Fruit fly (Drosophila melanogaster) whole organism, embryonic: ENCODE results near the gene AGO2.

Source experiments
- Atf3 ChIP-seq: fragments of 200-800 bp; sonication (Bioruptor generic); optimal IDR thresholded peaks from 3 replicates; lab custom pipeline; 2016; ENCODE audit warnings: missing biosample characterization, missing genetic modification characterization
- B-H1 ChIP-seq: fragments of 200-800 bp; sonication (Bioruptor generic); IDR thresholded peaks from 3 replicates; pipeline ENCODE4 v1.3.6; 2022; ENCODE audit warnings: missing biosample characterization, missing genetic modification characterization
- CG10431 ChIP-seq: fragments of 200-800 bp; sonication (Bioruptor generic); optimal IDR thresholded peaks from 3 replicates; lab custom pipeline; 2018; ENCODE audit warnings: missing biosample characterization, mild to moderate bottlenecking, missing genetic modification characterization
- CG11093 ChIP-seq: fragments of 200-800 bp; sonication (Bioruptor generic); IDR thresholded peaks from 3 replicates; pipeline ENCODE4 v1.3.6; 2022; ENCODE audit warnings: missing biosample characterization, missing genetic modification characterization
- CG11247 ChIP-seq: fragments of 200-800 bp; sonication (Bioruptor generic); IDR thresholded peaks from 2 replicates; pipeline ENCODE4 v1.3.6; 2022; ENCODE audit warnings: missing biosample characterization, missing genetic modification characterization
- CG11723 ChIP-seq: fragments of 200-800 bp; sonication (Bioruptor generic); optimal IDR thresholded peaks from 2 replicates; lab custom pipeline; 2017; ENCODE audit warnings: missing biosample characterization, mild to moderate bottlenecking, missing genetic modification characterization
- CG12391 ChIP-seq: fragments of 200-800 bp; sonication (Bioruptor generic); optimal IDR thresholded peaks from 3 replicates; lab custom pipeline; 2018; ENCODE audit warnings: missing biosample characterization, mild to moderate bottlenecking, missing genetic modification characterization, moderate library complexity
- CG13296 ChIP-seq: fragments of 200-800 bp; sonication (Bioruptor generic); optimal IDR thresholded peaks from 3 replicates; lab custom pipeline; 2018; ENCODE audit warnings: missing biosample characterization, mild to moderate bottlenecking, missing genetic modification characterization
- CG16813 ChIP-seq: fragments of 200-800 bp; sonication (Bioruptor generic); IDR thresholded peaks from 3 replicates; pipeline ENCODE4 v1.3.6; 2022; ENCODE audit warnings: missing biosample characterization, missing genetic modification characterization; ENCODE audit not compliant: partially characterized antibody
- CG2875 ChIP-seq: fragments of 200-800 bp; sonication (Bioruptor generic); optimal IDR thresholded peaks from 2 replicates; lab custom pipeline; 2017; ENCODE audit warnings: missing biosample characterization, mild to moderate bottlenecking, missing genetic modification characterization, missing genetic modification reagents
- CG31388 ChIP-seq: fragments of 200-800 bp; sonication (Bioruptor generic); optimal IDR thresholded peaks from 2 replicates; lab custom pipeline; 2016; ENCODE audit warnings: missing biosample characterization, missing genetic modification characterization
- CG32767 ChIP-seq: fragments of 200-800 bp; sonication (Bioruptor generic); IDR thresholded peaks from 2 replicates; pipeline ENCODE4 v1.3.6; 2022; ENCODE audit warnings: missing biosample characterization, missing genetic modification characterization
- CG33557 ChIP-seq: fragments of 200-800 bp; sonication (Bioruptor generic); optimal IDR thresholded peaks from 2 replicates; lab custom pipeline; 2019; ENCODE audit warnings: missing biosample characterization, mild to moderate bottlenecking, missing genetic modification characterization, moderate library complexity
- CG4424 ChIP-seq: fragments of 200-800 bp; sonication (Bioruptor generic); optimal IDR thresholded peaks from 3 replicates; lab custom pipeline; 2016; ENCODE audit warnings: missing biosample characterization, missing genetic modification characterization
- CG4617 ChIP-seq: fragments of 200-800 bp; sonication (Bioruptor generic); optimal IDR thresholded peaks from 3 replicates; lab custom pipeline; 2016; ENCODE audit warnings: missing biosample characterization, missing genetic modification characterization, borderline replicate concordance
- CG7786 ChIP-seq: fragments of 200-800 bp; sonication (Bioruptor generic); optimal IDR thresholded peaks from 2 replicates; lab custom pipeline; 2016; ENCODE audit warnings: missing biosample characterization, missing genetic modification characterization
- CG9215 ChIP-seq: fragments of 200-800 bp; sonication (Bioruptor generic); IDR thresholded peaks from 2 replicates; pipeline ENCODE4 v1.3.6; 2022; ENCODE audit warnings: missing biosample characterization, missing genetic modification characterization
- CG9437 ChIP-seq: fragments of 200-800 bp; sonication (Bioruptor generic); optimal IDR thresholded peaks from 2 replicates; lab custom pipeline; 2018; ENCODE audit warnings: missing biosample characterization, mild to moderate bottlenecking, missing genetic modification characterization
- CTCF ChIP-seq: fragments of 200-800 bp; sonication (Bioruptor generic); optimal IDR thresholded peaks from 2 replicates; lab custom pipeline; 2017; ENCODE audit warnings: missing biosample characterization, mild to moderate bottlenecking, missing genetic modification characterization, moderate library complexity
- Dp ChIP-seq: fragments of 200-800 bp; sonication (Bioruptor generic); optimal IDR thresholded peaks from 2 replicates; lab custom pipeline; 2018; ENCODE audit warnings: missing biosample characterization, mild to moderate bottlenecking, missing genetic modification characterization, moderate library complexity
- E2f2 ChIP-seq: fragments of 200-800 bp; sonication (Bioruptor generic); IDR thresholded peaks from 2 replicates; pipeline ENCODE4 v1.3.6; 2022; ENCODE audit warnings: missing biosample characterization, missing genetic modification characterization
- Fer2 ChIP-seq: fragments of 200-800 bp; sonication (Bioruptor generic); optimal IDR thresholded peaks from 2 replicates; lab custom pipeline; 2018; ENCODE audit warnings: missing biosample characterization, mild to moderate bottlenecking, missing genetic modification characterization, moderate library complexity
- Gsc ChIP-seq: fragments of 200-800 bp; sonication (Bioruptor generic); IDR thresholded peaks from 2 replicates; pipeline ENCODE4 v1.3.6; 2022; ENCODE audit warnings: missing biosample characterization, missing genetic modification characterization
- HLHmδ ChIP-seq: fragments of 200-800 bp; sonication (Bioruptor generic); optimal IDR thresholded peaks from 2 replicates; lab custom pipeline; 2018; ENCODE audit warnings: missing biosample characterization, mild to moderate bottlenecking, missing genetic modification characterization, moderate library complexity
- Jarid2 ChIP-seq: fragments of 200-800 bp; sonication (Bioruptor generic); optimal IDR thresholded peaks from 3 replicates; lab custom pipeline; 2017; ENCODE audit warnings: mild to moderate bottlenecking, missing biosample characterization, missing genetic modification reagents, missing genetic modification characterization
- Rx ChIP-seq: fragments of 200-800 bp; sonication (Bioruptor generic); IDR thresholded peaks from 2 replicates; pipeline ENCODE4 v1.3.6; 2022; ENCODE audit warnings: missing biosample characterization, missing genetic modification characterization
- Taf1 ChIP-seq: fragments of 200-800 bp; sonication (Bioruptor generic); IDR thresholded peaks from 2 replicates; pipeline ENCODE4 v1.3.6; 2022; ENCODE audit warnings: missing biosample characterization, missing genetic modification characterization
- ac ChIP-seq: fragments of 200-800 bp; sonication (Bioruptor generic); optimal IDR thresholded peaks from 3 replicates; lab custom pipeline; 2017; ENCODE audit warnings: missing biosample characterization, mild to moderate bottlenecking, missing genetic modification characterization
- ash1 ChIP-seq: fragments of 200-800 bp; sonication (Bioruptor generic); optimal IDR thresholded peaks from 2 replicates; lab custom pipeline; 2018; ENCODE audit warnings: missing biosample characterization, mild to moderate bottlenecking, missing genetic modification characterization
- bab2 ChIP-seq: fragments of 200-800 bp; sonication (Bioruptor generic); optimal IDR thresholded peaks from 2 replicates; lab custom pipeline; 2016; ENCODE audit warnings: missing biosample characterization, missing genetic modification characterization
- bigmax ChIP-seq: fragments of 200-800 bp; sonication (Bioruptor generic); optimal IDR thresholded peaks from 2 replicates; lab custom pipeline; 2018; ENCODE audit warnings: missing biosample characterization, mild to moderate bottlenecking, missing genetic modification characterization
- bsh ChIP-seq, 2 experiments: fragments of 200-800 bp; sonication (Bioruptor generic); optimal IDR thresholded peaks; 2 replicates each; lab custom pipeline; 2017 to 2018; ENCODE audit warnings: mild to moderate bottlenecking in 2 of 2, missing biosample characterization in 2 of 2, missing genetic modification characterization in 2 of 2, moderate library complexity in 1 of 2
- caup ChIP-seq: fragments of 200-800 bp; sonication (Bioruptor generic); optimal IDR thresholded peaks from 3 replicates; lab custom pipeline; 2017; ENCODE audit warnings: missing biosample characterization, mild to moderate bottlenecking, missing genetic modification characterization, moderate library complexity; ENCODE audit not compliant: severe bottlenecking
- chinmo ChIP-seq: fragments of 200-800 bp; sonication (Bioruptor generic); IDR thresholded peaks from 4 replicates; pipeline ENCODE4 v1.3.6; 2022; ENCODE audit warnings: missing biosample characterization, missing genetic modification characterization; ENCODE audit not compliant: partially characterized antibody
- crol ChIP-seq: fragments of 200-800 bp; sonication (Bioruptor generic); IDR thresholded peaks from 2 replicates; pipeline ENCODE4 v1.3.6; 2022; ENCODE audit warnings: missing biosample characterization, missing genetic modification characterization
- cwo ChIP-seq: fragments of 200-800 bp; sonication (Bioruptor generic); optimal IDR thresholded peaks from 3 replicates; lab custom pipeline; 2017; ENCODE audit warnings: missing biosample characterization, missing genetic modification characterization, mild to moderate bottlenecking, moderate library complexity, missing genetic modification reagents
- ems ChIP-seq: fragments of 200-800 bp; sonication (Bioruptor generic); optimal IDR thresholded peaks from 3 replicates; lab custom pipeline; 2016; ENCODE audit warnings: missing biosample characterization, missing genetic modification characterization
- grau ChIP-seq: fragments of 200-800 bp; optimal IDR thresholded peaks from 3 replicates; lab custom pipeline; 2019; ENCODE audit warnings: missing biosample characterization, mild to moderate bottlenecking, missing genetic modification characterization, moderate library complexity
- gro ChIP-seq: fragments of 200-800 bp; sonication (Bioruptor generic); optimal IDR thresholded peaks from 2 replicates; lab custom pipeline; 2016; ENCODE audit warnings: missing biosample characterization, missing genetic modification characterization
- h ChIP-seq: fragments of >200 bp; optimal IDR thresholded peaks from 2 replicates; lab custom pipeline; 2017
- jigr1 ChIP-seq: fragments of 200-800 bp; sonication (Bioruptor generic); IDR thresholded peaks from 3 replicates; pipeline ENCODE4 v1.3.6; 2022; ENCODE audit warnings: missing biosample characterization, missing genetic modification characterization
- kah ChIP-seq: fragments of 200-800 bp; sonication (Bioruptor generic); optimal IDR thresholded peaks from 2 replicates; lab custom pipeline; 2018; ENCODE audit warnings: missing biosample characterization, mild to moderate bottlenecking, missing genetic modification characterization
- klu ChIP-seq: fragments of 200-800 bp; sonication (Bioruptor generic); IDR thresholded peaks from 2 replicates; pipeline ENCODE4 v1.3.6; 2022; ENCODE audit warnings: missing biosample characterization, missing genetic modification characterization
- lab ChIP-seq: fragments of 200-800 bp; sonication (Bioruptor generic); optimal IDR thresholded peaks from 3 replicates; lab custom pipeline; 2017; ENCODE audit warnings: missing biosample characterization, missing genetic modification characterization, mild to moderate bottlenecking, moderate library complexity, missing genetic modification reagents
- mam ChIP-seq: fragments of 200-800 bp; sonication (Bioruptor generic); optimal IDR thresholded peaks from 3 replicates; lab custom pipeline; 2016; ENCODE audit warnings: missing biosample characterization, missing genetic modification characterization
- mirr ChIP-seq: fragments of 200-800 bp; sonication (Bioruptor generic); optimal IDR thresholded peaks from 3 replicates; lab custom pipeline; 2018; ENCODE audit warnings: missing biosample characterization, mild to moderate bottlenecking, missing genetic modification characterization
- pzg ChIP-seq: fragments of 200-800 bp; sonication (Bioruptor generic); optimal IDR thresholded peaks from 3 replicates; lab custom pipeline; 2018; ENCODE audit warnings: missing biosample characterization, mild to moderate bottlenecking, missing genetic modification characterization, moderate library complexity
- sd ChIP-seq: fragments of 200-800 bp; sonication (Bioruptor generic); optimal IDR thresholded peaks from 3 replicates; lab custom pipeline; 2018; ENCODE audit warnings: missing biosample characterization, mild to moderate bottlenecking, missing genetic modification characterization, moderate library complexity
- sisA ChIP-seq: fragments of 200-800 bp; sonication (Bioruptor generic); IDR thresholded peaks from 2 replicates; pipeline ENCODE4 v1.3.6; 2022; ENCODE audit warnings: missing biosample characterization, missing genetic modification characterization
- tin ChIP-seq: fragments of 200-800 bp; sonication (Bioruptor generic); optimal IDR thresholded peaks from 3 replicates; lab custom pipeline; 2016; ENCODE audit warnings: missing biosample characterization, missing genetic modification characterization
- zf30C ChIP-seq: fragments of 200-800 bp; sonication (Bioruptor generic); optimal IDR thresholded peaks from 3 replicates; lab custom pipeline; 2018; ENCODE audit warnings: missing biosample characterization, mild to moderate bottlenecking, missing genetic modification characterization

AGO2 gene

DNA sequence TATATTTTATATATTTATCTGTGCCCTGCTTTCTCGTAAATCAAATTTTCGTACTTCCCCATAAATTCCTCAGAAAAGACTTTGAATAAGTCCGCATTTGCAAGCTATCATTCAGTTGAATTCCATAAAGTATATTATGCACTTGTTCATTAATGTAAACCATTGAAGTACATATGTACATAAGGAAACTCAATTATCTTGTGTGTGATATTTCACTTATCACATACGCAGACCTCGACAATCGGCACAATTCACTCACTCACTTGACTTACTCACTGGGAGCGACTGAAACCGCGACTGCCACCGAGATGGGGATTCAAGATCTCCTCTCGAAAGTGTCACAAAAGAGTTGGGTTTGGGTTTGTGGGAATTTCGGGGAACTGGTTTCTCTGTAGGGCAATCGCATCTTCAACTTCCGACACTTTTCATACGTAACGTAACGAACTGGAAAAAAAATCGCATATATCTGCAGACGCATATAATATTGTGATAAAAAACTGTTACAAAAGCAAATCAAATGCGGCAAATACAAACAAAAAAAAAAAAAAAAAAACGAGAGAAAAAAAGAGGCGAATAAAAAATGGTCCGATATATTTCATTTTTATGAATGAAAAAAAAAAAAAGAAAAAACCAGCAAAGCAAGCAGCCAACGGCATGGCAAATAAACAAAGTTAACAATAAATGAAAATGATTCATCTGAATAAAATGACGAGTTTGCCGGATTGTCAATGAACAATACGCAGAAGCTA is 43.3 kb downstream of the AGO2 start (continued):
- TF ChIP-seq HLHmδ (GFP tag; lab: Kevin White, UChicago) (no peak), CTCF (GFP tag; lab: Kevin White, UChicago) (no peak), sisA (GFP tag; lab: Robert Waterston, UW) (no peak), Rx (no peak), sd (no peak), bsh (GFP tag; optimal IDR thresholded peaks at IDR 0.05; lab: Kevin White, UChicago) (peak in 1 of 2 experiments; percentile 4), CG2875 (GFP tag; lab: Kevin White, UChicago) (no peak), kah (GFP tag; lab: Kevin White, UChicago) (no peak), ac (no peak), bigmax (GFP tag; lab: Kevin White, UChicago) (no peak), grau (tag; lab: Kevin White, UChicago) (no peak), E2f2 (no peak; the same call in 1 of the 2 replicates), mirr (peak; percentile 26), B-H1 (GFP tag; lab: Robert Waterston, UW) (no peak; the same call in 2 of the 3 replicates), ash1 (GFP tag; lab: Kevin White, UChicago) (no peak), zf30C (GFP tag; lab: Kevin White, UChicago) (no peak), Atf3 (GFP tag; lab: Kevin White, UChicago) (no peak), pzg (GFP tag; lab: Kevin White, UChicago) (no peak), tin (GFP tag; lab: Kevin White, UChicago) (no peak), mam (GFP tag; lab: Kevin White, UChicago) (no peak), CG11093 (no peak), caup (GFP tag; lab: Kevin White, UChicago) (peak; percentile 49), cwo (GFP tag; lab: Kevin White, UChicago) (no peak), CG32767 (GFP tag; lab: Robert Waterston, UW) (no peak), CG33557 (GFP tag; lab: Kevin White, UChicago) (no peak), CG9215 (GFP tag; lab: Robert Waterston, UW) (no peak), bab2 (GFP tag; lab: Kevin White, UChicago) (no peak), CG16813 (GFP tag; lab: Robert Waterston, UW) (no peak), Fer2 (tag; lab: Kevin White, UChicago) (no peak), CG7786 (GFP tag; lab: Kevin White, UChicago) (no peak), ems (GFP tag; lab: Kevin White, UChicago) (no peak), h (no peak), klu (GFP tag; lab: Robert Waterston, UW) (no peak), lab (peak; percentile 63), CG4424 (no peak), CG12391 (no peak), Jarid2 (no peak), CG13296 (GFP tag; lab: Kevin White, UChicago) (peak; percentile 16), CG10431 (GFP tag; lab: Kevin White, UChicago) (no peak), CG4617 (GFP tag; lab: Kevin White, UChicago) (no peak), CG11247 (GFP tag; lab: Robert Waterston, UW) (no peak), CG31388 (no peak), jigr1 (no peak), Gsc (no peak), CG9437 (GFP tag; lab: Kevin White, UChicago) (no peak), crol (GFP tag; lab: Robert Waterston, UW) (no peak), chinmo (0 out of 4 replicates have a peak, but pooled peaks have one; percentile 66), Taf1 (GFP tag; lab: Robert Waterston, UW) (no peak), gro (GFP tag; lab: Kevin White, UChicago) (no peak), CG11723 (no peak), Dp (no peak)
